Fruit fly (Drosophila melanogaster) whole organism, embryonic: ENCODE data around the gene Scox.

Experiments used
- Ada2b ChIP-seq: fragments of 200-800 bp; sonication (Bioruptor generic); IDR thresholded peaks from 2 replicates; pipeline ENCODE4 v1.3.6; 2022; ENCODE audit warnings: missing biosample characterization, missing genetic modification characterization
- CG10209 ChIP-seq: fragments of 200-800 bp; sonication (Bioruptor generic); optimal IDR thresholded peaks from 3 replicates; lab custom pipeline; 2017; ENCODE audit warnings: missing biosample characterization, mild to moderate bottlenecking, missing genetic modification characterization, missing genetic modification reagents
- CG1024 ChIP-seq: fragments of 200-800 bp; sonication (Bioruptor generic); IDR thresholded peaks from 2 replicates; pipeline ENCODE4 v1.3.6; 2022; ENCODE audit warnings: missing biosample characterization, missing genetic modification characterization
- CG11085 ChIP-seq: fragments of 200-800 bp; sonication (Bioruptor generic); IDR thresholded peaks from 2 replicates; pipeline ENCODE4 v1.3.6; 2022; ENCODE audit warnings: missing biosample characterization, missing genetic modification characterization
- CG12071 ChIP-seq: fragments of 200-800 bp; sonication (Bioruptor generic); optimal IDR thresholded peaks from 3 replicates; lab custom pipeline; 2018; ENCODE audit warnings: missing biosample characterization, mild to moderate bottlenecking, missing genetic modification characterization
- CG1233 ChIP-seq: fragments of 200-800 bp; sonication (Bioruptor generic); optimal IDR thresholded peaks from 4 replicates; lab custom pipeline; 2018; ENCODE audit warnings: missing biosample characterization, mild to moderate bottlenecking, missing genetic modification characterization
- CG14441 ChIP-seq: fragments of 200-800 bp; sonication (Bioruptor generic); IDR thresholded peaks from 2 replicates; pipeline ENCODE4 v1.3.6; 2022; ENCODE audit warnings: missing biosample characterization, missing genetic modification characterization
- CG17328 ChIP-seq: fragments of 200-800 bp; sonication (Bioruptor generic); IDR thresholded peaks from 2 replicates; pipeline ENCODE4 v1.3.6; 2022; ENCODE audit warnings: missing biosample characterization, missing genetic modification characterization
- CG1792 ChIP-seq: fragments of 200-800 bp; sonication (Bioruptor generic); optimal IDR thresholded peaks from 2 replicates; lab custom pipeline; 2016; ENCODE audit warnings: missing biosample characterization, missing genetic modification characterization
- CG2199 ChIP-seq: fragments of 200-800 bp; sonication (Bioruptor generic); IDR thresholded peaks from 3 replicates; pipeline ENCODE4 v1.3.6; 2022; ENCODE audit warnings: missing biosample characterization, missing genetic modification characterization
- CG2712 ChIP-seq: fragments of 200-800 bp; optimal IDR thresholded peaks from 3 replicates; lab custom pipeline; 2019; ENCODE audit warnings: missing biosample characterization, mild to moderate bottlenecking, missing genetic modification characterization, moderate library complexity
- CG31441 ChIP-seq: fragments of 200-800 bp; sonication (Bioruptor generic); IDR thresholded peaks from 2 replicates; pipeline ENCODE4 v1.3.6; 2022; ENCODE audit warnings: missing biosample characterization, missing genetic modification characterization
- CG34224 ChIP-seq: fragments of 200-800 bp; sonication (Bioruptor generic); IDR thresholded peaks from 3 replicates; pipeline ENCODE4 v1.3.6; 2022; ENCODE audit warnings: missing biosample characterization, missing genetic modification characterization; ENCODE audit not compliant: partially characterized antibody
- CG3838 ChIP-seq: fragments of 200-800 bp; sonication (Bioruptor generic); optimal IDR thresholded peaks from 3 replicates; lab custom pipeline; 2016; ENCODE audit warnings: missing biosample characterization, missing genetic modification characterization
- CG42726 ChIP-seq: fragments of 200-800 bp; sonication (Bioruptor generic); IDR thresholded peaks from 2 replicates; pipeline ENCODE4 v1.3.6; 2022; ENCODE audit warnings: missing biosample characterization, missing genetic modification characterization; ENCODE audit not compliant: partially characterized antibody
- CG4328 ChIP-seq: fragments of 200-800 bp; sonication (Bioruptor generic); optimal IDR thresholded peaks from 3 replicates; lab custom pipeline; 2017; ENCODE audit warnings: missing biosample characterization, missing genetic modification reagents, missing genetic modification characterization
- CG5953 ChIP-seq: fragments of 200-800 bp; sonication (Bioruptor generic); IDR thresholded peaks from 2 replicates; pipeline ENCODE4 v1.3.6; 2022; ENCODE audit warnings: missing biosample characterization, missing genetic modification characterization
- CG7357 ChIP-seq: fragments of 200-800 bp; sonication (Bioruptor generic); IDR thresholded peaks from 3 replicates; pipeline ENCODE4 v1.3.6; 2022; ENCODE audit warnings: missing biosample characterization, missing genetic modification characterization
- CG9727 ChIP-seq: fragments of 200-800 bp; sonication (Bioruptor generic); optimal IDR thresholded peaks from 3 replicates; lab custom pipeline; 2017; ENCODE audit warnings: missing biosample characterization, mild to moderate bottlenecking, missing genetic modification characterization
- CrebB ChIP-seq: fragments of 200-800 bp; sonication (Bioruptor generic); optimal IDR thresholded peaks from 3 replicates; lab custom pipeline; 2018; ENCODE audit warnings: missing biosample characterization, mild to moderate bottlenecking, missing genetic modification characterization
- Dbx ChIP-seq: fragments of 200-800 bp; sonication (Bioruptor generic); IDR thresholded peaks from 3 replicates; pipeline ENCODE4 v1.3.6; 2022; ENCODE audit warnings: missing biosample characterization, missing genetic modification characterization
- Dfd ChIP-seq, 2 experiments: fragments of >200 bp; optimal IDR thresholded peaks; 2 replicates each; lab custom pipeline; 2017; ENCODE audit warnings: missing biosample characterization in 2 of 2, missing genetic modification characterization in 2 of 2
- Dip2 ChIP-seq: fragments of 200-800 bp; sonication (Bioruptor generic); IDR thresholded peaks from 2 replicates; pipeline ENCODE4 v1.3.6; 2022; ENCODE audit warnings: missing biosample characterization, missing genetic modification characterization
- Dll ChIP-seq: fragments of 200-800 bp; sonication (Bioruptor generic); IDR thresholded peaks from 4 replicates; pipeline ENCODE4 v1.3.6; 2022; ENCODE audit warnings: missing biosample characterization, missing genetic modification characterization; ENCODE audit not compliant: partially characterized antibody
- Doc3 ChIP-seq: fragments of 200-800 bp; sonication (Bioruptor generic); IDR thresholded peaks from 3 replicates; pipeline ENCODE4 v1.3.6; 2022; ENCODE audit warnings: missing biosample characterization, missing genetic modification characterization; ENCODE audit not compliant: partially characterized antibody
- Dref ChIP-seq: fragments of 200-800 bp; sonication (Bioruptor generic); IDR thresholded peaks from 2 replicates; pipeline ENCODE4 v1.3.6; 2022; ENCODE audit warnings: missing biosample characterization, missing genetic modification characterization
- Fer2 ChIP-seq: fragments of 200-800 bp; sonication (Bioruptor generic); optimal IDR thresholded peaks from 2 replicates; lab custom pipeline; 2018; ENCODE audit warnings: missing biosample characterization, mild to moderate bottlenecking, missing genetic modification characterization, moderate library complexity
- HLH54F ChIP-seq: fragments of 200-800 bp; sonication (Bioruptor generic); optimal IDR thresholded peaks from 3 replicates; lab custom pipeline; 2016; ENCODE audit warnings: missing biosample characterization, missing genetic modification characterization
- NFAT ChIP-seq: fragments of 200-800 bp; sonication (Bioruptor generic); IDR thresholded peaks from 2 replicates; pipeline ENCODE4 v1.3.6; 2022; ENCODE audit warnings: missing biosample characterization, missing genetic modification characterization
- Oaz ChIP-seq: fragments of 200-800 bp; sonication (Bioruptor generic); IDR thresholded peaks from 2 replicates; pipeline ENCODE4 v1.3.6; 2022; ENCODE audit warnings: missing biosample characterization, missing genetic modification characterization
- Oli ChIP-seq: fragments of 200-800 bp; sonication (Bioruptor generic); optimal IDR thresholded peaks from 2 replicates; lab custom pipeline; 2018; ENCODE audit warnings: missing biosample characterization, mild to moderate bottlenecking, missing genetic modification characterization, moderate library complexity
- Rx ChIP-seq: fragments of 200-800 bp; sonication (Bioruptor generic); IDR thresholded peaks from 2 replicates; pipeline ENCODE4 v1.3.6; 2022; ENCODE audit warnings: missing biosample characterization, missing genetic modification characterization
- Sin3A ChIP-seq: fragments of >200 bp; optimal IDR thresholded peaks from 2 replicates; lab custom pipeline; 2018
- Sry-β ChIP-seq: fragments of 200-800 bp; sonication (Bioruptor generic); optimal IDR thresholded peaks from 2 replicates; lab custom pipeline; 2018; ENCODE audit warnings: missing biosample characterization, mild to moderate bottlenecking, missing genetic modification characterization, moderate library complexity
- al ChIP-seq: fragments of 200-800 bp; sonication (Bioruptor generic); IDR thresholded peaks from 2 replicates; pipeline ENCODE4 v1.3.6; 2022; ENCODE audit warnings: missing biosample characterization, missing genetic modification characterization
- ato ChIP-seq: fragments of 200-800 bp; sonication (Bioruptor generic); IDR thresholded peaks from 2 replicates; pipeline ENCODE4 v1.3.6; 2022; ENCODE audit warnings: missing biosample characterization, missing genetic modification characterization; ENCODE audit not compliant: partially characterized antibody
- br ChIP-seq: fragments of >200 bp; optimal IDR thresholded peaks from 2 replicates; lab custom pipeline; 2017
- chm ChIP-seq: fragments of 200-800 bp; sonication (Bioruptor generic); IDR thresholded peaks from 2 replicates; pipeline ENCODE4 v1.3.6; 2022; ENCODE audit warnings: missing biosample characterization, missing genetic modification characterization
- fu2 ChIP-seq: fragments of 200-800 bp; sonication (Bioruptor generic); optimal IDR thresholded peaks from 2 replicates; lab custom pipeline; 2016; ENCODE audit warnings: missing biosample characterization, missing genetic modification characterization
- gcm ChIP-seq: fragments of 200-800 bp; sonication (Bioruptor generic); optimal IDR thresholded peaks from 2 replicates; lab custom pipeline; 2019; ENCODE audit warnings: missing biosample characterization, mild to moderate bottlenecking, missing genetic modification characterization, moderate library complexity
- gem ChIP-seq: fragments of 200-800 bp; sonication (Bioruptor generic); optimal IDR thresholded peaks from 2 replicates; lab custom pipeline; 2019; ENCODE audit warnings: missing biosample characterization, mild to moderate bottlenecking, missing genetic modification characterization, moderate library complexity
- hb ChIP-seq: fragments of 200-800 bp; sonication (Bioruptor generic); IDR thresholded peaks from 3 replicates; pipeline ENCODE4 v1.3.6; 2022; ENCODE audit warnings: missing biosample characterization, missing genetic modification characterization; ENCODE audit not compliant: partially characterized antibody
- kah ChIP-seq: fragments of 200-800 bp; sonication (Bioruptor generic); optimal IDR thresholded peaks from 2 replicates; lab custom pipeline; 2018; ENCODE audit warnings: missing biosample characterization, mild to moderate bottlenecking, missing genetic modification characterization
- odd ChIP-seq: fragments of 200-800 bp; sonication (Bioruptor generic); optimal IDR thresholded peaks from 2 replicates; lab custom pipeline; 2017; ENCODE audit warnings: missing biosample characterization, mild to moderate bottlenecking, missing genetic modification characterization
- p53 ChIP-seq: fragments of 200-800 bp; sonication (Bioruptor generic); optimal IDR thresholded peaks from 2 replicates; lab custom pipeline; 2016; ENCODE audit warnings: missing biosample characterization, missing genetic modification characterization
- sim ChIP-seq: fragments of 200-800 bp; sonication (Bioruptor generic); IDR thresholded peaks from 2 replicates; pipeline ENCODE4 v1.3.6; 2022; ENCODE audit warnings: missing biosample characterization, missing genetic modification characterization
- tio ChIP-seq: fragments of 200-800 bp; sonication (Bioruptor generic); optimal IDR thresholded peaks from 2 replicates; lab custom pipeline; 2017; ENCODE audit warnings: missing biosample characterization, missing genetic modification characterization, inconsistent platforms
- twi ChIP-seq: fragments of 200-800 bp; optimal IDR thresholded peaks from 2 replicates; lab custom pipeline; 2019; ENCODE audit warnings: missing biosample characterization, mild to moderate bottlenecking, missing genetic modification characterization, moderate library complexity
- vvl ChIP-seq: fragments of 200-800 bp; sonication (Bioruptor generic); IDR thresholded peaks from 2 replicates; pipeline ENCODE4 v1.3.6; 2022; ENCODE audit warnings: missing biosample characterization, missing genetic modification characterization
- zen2 ChIP-seq: fragments of 200-800 bp; sonication (Bioruptor generic); IDR thresholded peaks from 3 replicates; pipeline ENCODE4 v1.3.6; 2022; ENCODE audit warnings: missing biosample characterization, missing genetic modification characterization; ENCODE audit not compliant: partially characterized antibody

The Scox gene

DNA sequence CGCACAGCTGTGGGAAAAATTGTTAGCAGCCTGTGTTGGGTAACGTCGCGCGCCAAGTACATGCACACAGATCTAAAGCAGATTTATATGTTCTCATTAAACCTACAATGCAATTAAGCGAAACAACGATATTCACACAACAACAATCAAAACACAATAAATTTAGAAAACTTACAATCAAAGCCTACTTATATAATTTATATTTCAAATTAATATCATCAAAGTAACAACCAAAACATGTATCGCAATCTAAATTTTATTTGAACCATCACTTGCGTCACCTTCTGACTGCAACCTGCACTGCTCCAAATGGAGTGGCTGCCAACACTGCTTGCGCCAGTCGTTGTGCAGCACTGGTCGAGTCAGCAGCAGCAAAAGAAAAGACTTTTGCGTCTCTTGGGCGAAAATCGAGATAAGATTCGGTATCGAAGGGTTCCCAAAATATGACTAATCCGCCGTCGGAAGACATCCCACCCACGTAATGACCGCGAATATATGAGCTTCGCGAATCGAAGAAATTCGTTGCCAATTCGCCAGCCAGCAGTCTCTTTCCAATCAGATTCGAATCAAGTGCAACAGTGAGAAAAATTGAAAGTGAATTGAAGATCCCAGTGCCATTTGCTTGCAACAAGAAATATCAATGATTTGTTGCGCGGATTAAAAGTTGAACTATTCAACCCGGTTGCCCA, 12.7 kb upstream of the Scox start, which contains the start of the genes CG8892 and CG34126 (continued):
- peak in 1 of 2 experiments; percentile 92 for TF ChIP-seq Dfd (GFP tag; optimal IDR thresholded peaks at IDR 0.05; lab: Kevin White, UChicago)
- peak; percentile 97 for TF ChIP-seq CG1233 (GFP tag; lab: Kevin White, UChicago)
- no peak for TF ChIP-seq hb (GFP tag; lab: Robert Waterston, UW)
- peak; percentile 73 for TF ChIP-seq CG42726 (GFP tag; lab: Robert Waterston, UW)
- peak; percentile 53; the same call in 1 of the 4 replicates for TF ChIP-seq Dll (GFP tag; lab: Robert Waterston, UW)
- TF ChIP-seq CrebB (tag; lab: Kevin White, UChicago) = peak; percentile 92
- TF ChIP-seq Sin3A (lab: Kevin White, UChicago) = peak; percentile 99
- peak; percentile 92 for TF ChIP-seq CG7357 (GFP tag; lab: Robert Waterston, UW)
- peak; percentile 93 for TF ChIP-seq Rx (GFP tag; lab: Robert Waterston, UW)
- TF ChIP-seq Doc3 (GFP tag; lab: Robert Waterston, UW) = no peak
- TF ChIP-seq br (lab: Kevin White, UChicago) = no peak
- TF ChIP-seq p53 = peak; percentile 81
- peak; percentile 92 for TF ChIP-seq CG17328 (GFP tag; lab: Robert Waterston, UW)
- peak; percentile 94 for TF ChIP-seq CG14441 (GFP tag; lab: Robert Waterston, UW)
- peak; percentile 51 for TF ChIP-seq Dref (GFP tag; lab: Robert Waterston, UW)
- TF ChIP-seq vvl = peak; percentile 96
- TF ChIP-seq zen2 = no peak
- peak; percentile 96 for TF ChIP-seq CG31441 (GFP tag; lab: Robert Waterston, UW)
- TF ChIP-seq al (GFP tag; lab: Robert Waterston, UW) = peak; percentile 97
- TF ChIP-seq CG5953 (GFP tag; lab: Robert Waterston, UW) = peak; percentile 85
- peak; percentile 81 for TF ChIP-seq Sry-β (GFP tag; lab: Kevin White, UChicago)
- peak; percentile 98 for TF ChIP-seq CG2712 (tag; lab: Kevin White, UChicago)
- TF ChIP-seq Dbx (GFP tag; lab: Robert Waterston, UW) = peak; percentile 98
- peak; percentile 97 for TF ChIP-seq twi
- peak; percentile 98 for TF ChIP-seq CG10209 (GFP tag; lab: Kevin White, UChicago)
- no peak for TF ChIP-seq CG34224 (GFP tag; lab: Robert Waterston, UW)
- peak; percentile 97 for TF ChIP-seq CG4328 (GFP tag; lab: Kevin White, UChicago)
- TF ChIP-seq CG2199 (GFP tag; lab: Robert Waterston, UW) = peak; percentile 74; the same call in 1 of the 3 replicates
- TF ChIP-seq Ada2b (GFP tag; lab: Robert Waterston, UW) = peak; percentile 93
- peak; percentile 71 for TF ChIP-seq Dip2 (GFP tag; lab: Robert Waterston, UW)
- TF ChIP-seq Oaz = peak; percentile 90
- peak; percentile 98 for TF ChIP-seq HLH54F (GFP tag; lab: Kevin White, UChicago)
- TF ChIP-seq chm = peak; percentile 92
- TF ChIP-seq gcm = peak; percentile 94
- peak; percentile 96 for TF ChIP-seq Oli (tag; lab: Kevin White, UChicago)
- peak; percentile 93 for TF ChIP-seq CG1792 (GFP tag; lab: Kevin White, UChicago)
- peak; percentile 87 for TF ChIP-seq CG3838
- peak; percentile 98 for TF ChIP-seq NFAT (GFP tag; lab: Robert Waterston, UW)
- peak; percentile 88 for TF ChIP-seq CG1024 (GFP tag; lab: Robert Waterston, UW)
- peak; percentile 97 for TF ChIP-seq Fer2
- peak; percentile 87 for TF ChIP-seq sim (GFP tag; lab: Robert Waterston, UW)
- peak; percentile 87 for TF ChIP-seq kah (GFP tag; lab: Kevin White, UChicago)
- TF ChIP-seq gem (tag; lab: Kevin White, UChicago) = peak; percentile 98
- peak; percentile 97 for TF ChIP-seq CG9727 (GFP tag; lab: Kevin White, UChicago)
- peak; percentile 94 for TF ChIP-seq CG11085
- TF ChIP-seq CG12071 (GFP tag; lab: Kevin White, UChicago) = peak; percentile 88
- TF ChIP-seq fu2 (GFP tag; lab: Kevin White, UChicago) = peak; percentile 96
- TF ChIP-seq ato (GFP tag; lab: Robert Waterston, UW) = no peak
- peak; percentile 98 for TF ChIP-seq tio (GFP tag; lab: Kevin White, UChicago)
- peak; percentile 90 for TF ChIP-seq odd
